Worm (Caenorhabditis elegans) whole organism, L4/young adult: ENCODE data around the gene clec-207.

Experiments used
- W03F9.2 ChIP-seq: fragments of 150-350 bp; optimal IDR thresholded peaks from 2 replicates; lab custom pipeline; 2014; ENCODE audit warnings: missing biosample characterization, missing genetic modification characterization
- dao-5 ChIP-seq: sonication (generic microtip); optimal IDR thresholded peaks from 2 replicates; lab custom pipeline; 2016; ENCODE audit warnings: missing genotype, missing genetic modification characterization, moderate library complexity, missing compliant biosample characterization
- him-1 ChIP-seq: sonication (generic microtip); optimal IDR thresholded peaks from 2 replicates; lab custom pipeline; 2016; ENCODE audit warnings: missing genotype, missing genetic modification reagents, missing genetic modification characterization, missing compliant biosample characterization

DNA sequence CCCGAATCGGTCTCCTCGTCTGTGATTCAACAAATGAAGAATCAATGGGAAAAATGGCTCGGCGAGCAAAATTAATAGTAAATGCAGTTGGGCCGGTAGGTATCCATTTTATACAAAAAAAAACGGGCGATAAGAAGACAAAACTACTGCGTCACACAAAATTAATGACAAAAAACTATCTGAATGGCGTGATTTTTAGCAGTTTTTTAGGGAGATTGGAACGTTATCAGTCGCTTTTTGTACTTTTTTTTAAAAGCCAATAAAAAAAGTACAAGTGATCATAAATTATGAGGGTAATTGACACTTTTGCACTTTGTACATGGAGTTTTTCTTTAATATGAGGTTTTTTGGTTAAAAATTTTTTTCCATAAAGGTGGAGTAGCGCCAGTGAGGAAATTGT, 27.3 kb downstream of the clec-207 start:
- TF ChIP-seq dao-5 (tag; lab: Kevin White, UChicago): no peak
- TF ChIP-seq him-1 (tag; lab: Kevin White, UChicago): no peak
- no peak for TF ChIP-seq W03F9.2
